Fruit fly (Drosophila melanogaster) S2 (cell line): ENCODE results near the gene mof.

Experiments used
- CG8478 ChIP-seq: fragments of >200 bp; optimal IDR thresholded peaks from 2 replicates; lab custom pipeline; 2018
- CTCF ChIP-seq, 2 experiments: fragments of >200 bp; optimal IDR thresholded peaks; 2 replicates each; lab custom pipeline; 2018

DNA sequence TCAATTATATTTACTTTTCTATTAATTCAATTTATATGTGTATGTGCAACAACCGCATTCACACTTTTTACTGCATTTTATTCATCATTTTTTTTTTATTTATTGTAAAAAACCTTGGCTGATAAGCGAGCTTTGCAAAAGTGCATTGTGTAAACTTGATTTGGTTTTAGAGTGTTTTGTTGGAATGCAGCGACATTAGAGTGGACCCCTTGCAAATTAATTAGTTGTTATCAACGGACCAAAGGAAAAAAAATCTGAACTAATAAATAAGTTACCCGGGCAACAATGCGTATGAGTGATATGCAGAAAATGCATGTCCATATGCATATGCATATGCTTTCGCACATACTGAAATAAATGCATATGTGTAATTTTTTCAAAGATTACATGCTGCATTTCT is 44.3 kb upstream of the mof start:
- TF ChIP-seq CG8478 (lab: Kevin White, UChicago) = no peak
- TF ChIP-seq CTCF (optimal IDR thresholded peaks at IDR 0.05; lab: Kevin White, UChicago) = no peak
